Worm (Caenorhabditis elegans) whole organism, L4 larva: ENCODE results near the gene phy-2.

ENCODE experiments used
- ceh-28 ChIP-seq: fragments of 150-350 bp; optimal IDR thresholded peaks from 2 replicates; lab custom pipeline; 2014; ENCODE audit warnings: missing biosample characterization, missing genetic modification reagents, missing genetic modification characterization
- dve-1 ChIP-seq: sonication (generic microtip); optimal IDR thresholded peaks from 2 replicates; lab custom pipeline; 2017; ENCODE audit warnings: antibody characterized with exemption, mild to moderate bottlenecking, missing genetic modification characterization, missing compliant biosample characterization; ENCODE audit not compliant: insufficient read depth
- lsy-2 ChIP-seq, 2 experiments: fragments of 150-350 bp in 1 of 2; sonication (generic microtip) in 1 of 2; optimal IDR thresholded peaks; 2 replicates each; lab custom pipeline; 2014 to 2017; ENCODE audit warnings: missing biosample characterization in 2 of 2, missing genetic modification characterization in 2 of 2
- nhr-10 ChIP-seq: fragments of 150-350 bp; optimal IDR thresholded peaks from 2 replicates; lab custom pipeline; 2014; ENCODE audit warnings: missing biosample characterization, missing genetic modification characterization
- nhr-102 ChIP-seq: sonication (generic microtip); optimal IDR thresholded peaks from 2 replicates; lab custom pipeline; 2016; ENCODE audit warnings: mild to moderate bottlenecking, missing genetic modification characterization, moderate library complexity, missing compliant biosample characterization
- nhr-237 ChIP-seq: sonication (generic microtip); optimal IDR thresholded peaks from 2 replicates; lab custom pipeline; 2017; ENCODE audit warnings: missing biosample characterization, missing genetic modification characterization
- nhr-25 ChIP-seq: sonication (generic microtip); optimal IDR thresholded peaks from 2 replicates; lab custom pipeline; 2017; ENCODE audit warnings: missing genetic modification characterization, mild to moderate bottlenecking, missing compliant biosample characterization, antibody characterized with exemption, moderate library complexity, borderline replicate concordance; ENCODE audit not compliant: insufficient read depth
- saeg-2 ChIP-seq: fragments of 200-800 bp; sonication (Bioruptor generic); IDR thresholded peaks from 2 replicates; pipeline ENCODE4 v1.3.6; 2022; ENCODE audit warnings: missing genetic modification reagents, missing genetic modification characterization, missing compliant biosample characterization
- vab-7 ChIP-seq: fragments of 200-800 bp; sonication (Bioruptor generic); IDR thresholded peaks from 2 replicates; pipeline ENCODE4 v1.3.6; 2022; ENCODE audit warnings: missing genetic modification reagents, missing genetic modification characterization, missing compliant biosample characterization
- zag-1 ChIP-seq: fragments of 150-350 bp; optimal IDR thresholded peaks from 2 replicates; lab custom pipeline; 2014; ENCODE audit warnings: missing biosample characterization, missing genetic modification characterization

DNA sequence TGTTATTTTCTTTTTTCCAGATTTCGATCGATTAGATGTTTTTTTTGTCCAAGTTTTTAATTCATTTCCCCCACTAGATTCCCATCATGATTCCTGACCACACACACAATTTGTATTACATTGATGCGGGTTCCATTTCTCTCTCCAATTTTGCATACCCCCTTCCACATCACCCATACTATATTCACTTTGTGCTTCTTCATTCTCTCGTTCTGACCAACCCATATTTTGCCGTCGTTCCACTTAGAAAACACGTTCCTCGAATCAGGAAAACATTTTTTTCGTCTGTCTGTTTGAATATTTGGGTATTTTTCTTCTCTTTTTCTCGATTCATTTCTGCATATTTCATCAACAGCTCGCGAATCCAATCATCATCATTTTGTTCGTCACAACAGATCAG, 8.3 kb downstream of the phy-2 start:
- TF ChIP-seq vab-7 (GFP tag; lab: Robert Waterston, UW) (no peak), nhr-25 (tag; lab: Kevin White, UChicago) (no peak), nhr-102 (tag; lab: Kevin White, UChicago) (no peak), ceh-28 (no peak), dve-1 (no peak), lsy-2 (tag; optimal IDR thresholded peaks at IDR 0.05; lab: Kevin White, UChicago) (no peak), saeg-2 (GFP tag; lab: Robert Waterston, UW) (no peak), nhr-237 (no peak), zag-1 (no peak), nhr-10 (tag; lab: Kevin White, UChicago) (no peak)
